Worm (Caenorhabditis elegans) whole organism, L1 larva: ENCODE data around the gene W02F12.8.
A peak's percentile ranks its signal among the peaks of the same experiment; 100 is the strongest.

ENCODE experiments used
- C16A3.4 ChIP-seq: fragments of 150-350 bp; optimal IDR thresholded peaks from 2 replicates; lab custom pipeline; 2014; ENCODE audit warnings: missing biosample characterization, missing genetic modification characterization
- C34B4.2 ChIP-seq: sonication (generic microtip); optimal IDR thresholded peaks from 2 replicates; lab custom pipeline; 2017; ENCODE audit warnings: mild to moderate bottlenecking, missing genetic modification characterization, missing compliant biosample characterization
- Y116A8C.19 ChIP-seq: sonication (generic microtip); optimal IDR thresholded peaks from 2 replicates; lab custom pipeline; 2016; ENCODE audit warnings: missing compliant biosample characterization, missing genetic modification characterization, borderline replicate concordance
- blmp-1 ChIP-seq: fragments of 150-350 bp; optimal IDR thresholded peaks from 2 replicates; lab custom pipeline; 2014; ENCODE audit warnings: missing biosample characterization, missing genetic modification characterization
- ceh-63 ChIP-seq: fragments of 200-800 bp; sonication (Bioruptor generic); optimal IDR thresholded peaks from 2 replicates; lab custom pipeline; 2018; ENCODE audit warnings: mild to moderate bottlenecking, missing genetic modification characterization, missing compliant biosample characterization
- efl-1 ChIP-seq, 4 experiments: fragments of 150-350 bp; optimal IDR thresholded peaks in 3 of 4; peaks in 1 of 4; 1 replicate in 1 of 4; 2 replicates in 3 of 4; lab custom pipeline; 2014; ENCODE audit warnings: missing biosample characterization in 2 of 4, missing genetic modification characterization in 2 of 4, missing genetic modification reagents in 2 of 4
- egl-27 ChIP-seq, 2 experiments: fragments of 150-350 bp in 1 of 2; sonication (generic microtip); optimal IDR thresholded peaks; 3 replicates each; lab custom pipeline; 2017 to 2018; ENCODE audit warnings: missing biosample characterization in 2 of 2, missing genetic modification characterization in 2 of 2, missing genetic modification reagents in 2 of 2
- elt-3 ChIP-seq, 6 experiments: fragments of 150-350 bp in 1 of 6; sonication (generic microtip); optimal IDR thresholded peaks; 2 replicates each; lab custom pipeline; 2017 to 2018; ENCODE audit warnings: missing biosample characterization in 6 of 6, missing genetic modification characterization in 6 of 6, inconsistent platforms in 1 of 6
- ets-5 ChIP-seq: fragments of 200-800 bp; sonication (Bioruptor generic); IDR thresholded peaks from 2 replicates; pipeline ENCODE4 v1.3.6; 2022; ENCODE audit warnings: missing genetic modification characterization, missing compliant biosample characterization
- fkh-4 ChIP-seq: sonication (generic microtip); optimal IDR thresholded peaks from 2 replicates; lab custom pipeline; 2016; ENCODE audit warnings: missing compliant biosample characterization, missing genetic modification characterization, borderline replicate concordance
- grh-1 ChIP-seq: fragments of 200-800 bp; sonication (Bioruptor generic); IDR thresholded peaks from 2 replicates; pipeline ENCODE4 v1.3.6; 2022; ENCODE audit warnings: missing genetic modification reagents, missing genetic modification characterization, missing compliant biosample characterization
- hlh-17 ChIP-seq: fragments of 200-800 bp; sonication (Bioruptor generic); optimal IDR thresholded peaks from 2 replicates; lab custom pipeline; 2018; ENCODE audit warnings: missing genetic modification characterization, mild to moderate bottlenecking, missing compliant biosample characterization, moderate library complexity, borderline replicate concordance
- irx-1 ChIP-seq: sonication (generic microtip); optimal IDR thresholded peaks from 2 replicates; lab custom pipeline; 2016; ENCODE audit warnings: missing genetic modification characterization, missing compliant biosample characterization
- isw-1 ChIP-seq: fragments of 200-800 bp; sonication (Bioruptor generic); IDR thresholded peaks from 2 replicates; pipeline ENCODE4 v1.3.6; 2022; ENCODE audit warnings: missing genetic modification characterization, missing compliant biosample characterization
- jun-1 ChIP-seq: fragments of 150-350 bp; optimal IDR thresholded peaks from 2 replicates; lab custom pipeline; 2014; ENCODE audit warnings: missing biosample characterization, missing genetic modification reagents, missing genetic modification characterization
- lin-14 ChIP-seq: fragments of 200-800 bp; sonication (Bioruptor generic); optimal IDR thresholded peaks from 2 replicates; lab custom pipeline; 2018; ENCODE audit warnings: mild to moderate bottlenecking, missing genetic modification characterization, moderate library complexity, missing compliant biosample characterization
- lin-35 ChIP-seq, 2 experiments: fragments of 150-350 bp; optimal IDR thresholded peaks; 2 replicates each; lab custom pipeline; 2014; ENCODE audit warnings: missing biosample characterization in 2 of 2, missing genetic modification characterization in 2 of 2, missing genetic modification reagents in 2 of 2
- lir-3 ChIP-seq: sonication (generic microtip); optimal IDR thresholded peaks from 2 replicates; lab custom pipeline; 2016; ENCODE audit warnings: mild to moderate bottlenecking, missing genetic modification characterization, moderate library complexity, missing compliant biosample characterization; ENCODE audit not compliant: poor library complexity
- mep-1 ChIP-seq: fragments of 150-350 bp; optimal IDR thresholded peaks from 2 replicates; lab custom pipeline; 2014; ENCODE audit warnings: missing biosample characterization, missing genetic modification characterization
- nhr-237 ChIP-seq: fragments of 150-350 bp; optimal IDR thresholded peaks from 2 replicates; lab custom pipeline; 2014; ENCODE audit warnings: missing biosample characterization, missing genetic modification characterization
- nhr-28 ChIP-seq: fragments of 150-350 bp; optimal IDR thresholded peaks from 2 replicates; lab custom pipeline; 2014; ENCODE audit warnings: missing biosample characterization, missing genetic modification characterization
- nhr-85 ChIP-seq: sonication (generic microtip); peaks from one replicate; lab custom pipeline; 2016; ENCODE audit warnings: missing genetic modification characterization, inconsistent platforms, missing compliant biosample characterization
- pag-3 ChIP-seq: sonication (generic microtip); optimal IDR thresholded peaks from 2 replicates; lab custom pipeline; 2017; ENCODE audit warnings: missing genetic modification characterization, mild to moderate bottlenecking, missing compliant biosample characterization, antibody characterized with exemption, borderline replicate concordance; ENCODE audit not compliant: insufficient read depth
- pqm-1 ChIP-seq: sonication (generic microtip); optimal IDR thresholded peaks from 3 replicates; lab custom pipeline; 2017; ENCODE audit warnings: missing biosample characterization, missing genetic modification characterization
- snu-23 ChIP-seq: sonication (generic microtip); optimal IDR thresholded peaks from 2 replicates; lab custom pipeline; 2016; ENCODE audit warnings: missing genetic modification characterization, missing compliant biosample characterization
- sox-4 ChIP-seq: sonication (generic microtip); optimal IDR thresholded peaks from 2 replicates; lab custom pipeline; 2016; ENCODE audit warnings: missing genetic modification characterization, missing compliant biosample characterization
- sptf-1 ChIP-seq: fragments of 150-350 bp; optimal IDR thresholded peaks from 2 replicates; lab custom pipeline; 2014; ENCODE audit warnings: missing biosample characterization, missing genetic modification characterization
- swsn-7 ChIP-seq: sonication (generic microtip); optimal IDR thresholded peaks from 2 replicates; lab custom pipeline; 2016; ENCODE audit warnings: missing genetic modification characterization, missing compliant biosample characterization
- ztf-11 ChIP-seq, 2 experiments: sonication (generic microtip); optimal IDR thresholded peaks; 2 replicates each; lab custom pipeline; 2016 to 2017; ENCODE audit warnings: missing genetic modification characterization in 2 of 2, missing biosample characterization in 1 of 2, missing compliant biosample characterization in 1 of 2

Gene W02F12.8

DNA sequence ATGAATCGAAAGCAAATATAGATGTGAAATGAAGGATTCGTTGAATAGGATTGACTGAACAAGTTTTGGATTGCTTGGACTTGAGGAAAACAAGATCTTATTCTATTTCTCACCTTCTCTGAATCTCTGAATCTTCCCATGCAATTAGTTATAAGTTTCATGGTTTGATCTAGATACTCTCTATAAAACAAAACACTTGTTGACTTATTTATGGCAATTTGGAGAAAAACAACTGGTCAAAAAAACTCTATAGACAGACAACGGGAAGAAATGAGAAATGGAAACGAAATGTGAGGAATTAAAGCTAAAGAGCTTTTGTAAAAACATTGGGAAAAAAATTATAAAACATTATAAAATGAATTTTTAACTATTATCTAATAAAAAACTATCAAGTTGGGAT, at the start of gene W02F12.8:
W02F12.8 (minus strand) TSS at position 101 of the 400 bp plus-strand sequence.
- no peak for TF ChIP-seq snu-23 (GFP tag; lab: Kevin White, UChicago)
- peak; percentile 8 for TF ChIP-seq blmp-1
- TF ChIP-seq, all 84 proteins: peak for 1

ce11 chrV:6736877-6737276, 42.3 kb upstream of the W02F12.8 start:
- TF ChIP-seq elt-3 (tag; optimal IDR thresholded peaks at IDR 0.05; lab: Kevin White, UChicago) (peak in 1 of 6 experiments; percentile 81), nhr-85 (tag; lab: Kevin White, UChicago) (peak; percentile 71), blmp-1 (peak; percentile 92), C16A3.4 (tag; lab: Kevin White, UChicago) (no peak), pag-3 (tag; lab: Kevin White, UChicago) (peak; percentile 35), lin-14 (GFP tag; lab: Kevin White, UChicago) (peak; percentile 42), irx-1 (tag; lab: Kevin White, UChicago) (no peak)

ce11 chrV:6736108-6736507, 41.5 kb upstream of the W02F12.8 start:
- TF ChIP-seq isw-1 (no peak), nhr-28 (tag; lab: Kevin White, UChicago) (no peak), nhr-85 (tag; lab: Kevin White, UChicago) (peak; percentile 63), lir-3 (tag; lab: Kevin White, UChicago) (no peak)

DNA sequence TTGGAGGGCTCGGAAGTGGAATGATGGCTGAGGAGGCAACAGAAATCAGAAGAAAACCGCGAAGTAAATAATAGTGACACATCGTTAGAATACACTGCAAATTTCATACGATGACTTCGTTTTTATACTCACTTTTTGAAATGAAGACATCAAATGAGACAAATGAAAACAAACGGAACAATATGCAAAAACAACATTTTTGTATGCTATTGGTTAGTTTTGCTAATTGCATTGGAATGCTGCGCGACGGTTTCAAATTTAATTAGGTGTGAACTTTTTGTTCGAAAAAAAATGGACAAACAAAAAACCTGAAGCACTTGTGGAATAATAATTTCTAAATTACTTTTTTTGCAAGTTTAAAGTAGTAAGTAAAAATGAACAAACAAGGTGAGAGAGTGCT, 38.4 kb upstream of the W02F12.8 start, which contains the start of gene grl-8:
grl-8 (minus strand) TSS at position 101 of the 400 bp plus-strand sequence.
- TF ChIP-seq sox-4 (tag; lab: Kevin White, UChicago) = no peak
- no peak for TF ChIP-seq ets-5 (GFP tag; lab: Robert Waterston, UW)
- TF ChIP-seq ceh-63 (GFP tag; lab: Kevin White, UChicago) = no peak
- no peak for TF ChIP-seq lin-35 (GFP tag; optimal IDR thresholded peaks at IDR 0.05; lab: Kevin White, UChicago)
- TF ChIP-seq jun-1 (tag; lab: Kevin White, UChicago) = no peak
- TF ChIP-seq egl-27 (tag; optimal IDR thresholded peaks at IDR 0.05; lab: Kevin White, UChicago) = no peak
- TF ChIP-seq mep-1 (tag; lab: Kevin White, UChicago) = no peak
- TF ChIP-seq swsn-7 (tag; lab: Kevin White, UChicago) = no peak

- TF ChIP-seq Y116A8C.19 (tag; lab: Kevin White, UChicago) (no peak), nhr-237 (no peak), blmp-1 (peak; percentile 24), pqm-1 (tag; lab: Kevin White, UChicago) (no peak), grh-1 (GFP tag; lab: Robert Waterston, UW) (no peak), efl-1 (optimal IDR thresholded peaks at IDR 0.05; lab: Kevin White, UChicago) (no peak), efl-1 (GFP tag; optimal IDR thresholded peaks at IDR 0.05 in 1 of 2; lab: Kevin White, UChicago) (peak in 1 of 2 experiments; percentile 53), lin-14 (GFP tag; lab: Kevin White, UChicago) (no peak), elt-3 (tag; optimal IDR thresholded peaks at IDR 0.05; lab: Kevin White, UChicago) (peak in 1 of 6 experiments; percentile 3)
These were observed 37.0 kb upstream of the W02F12.8 start, which contains the start of gene grl-9 for ce11 chrV:6731594-6731993. TSS of gene grl-9 (minus strand) at chrV:6731694.

- TF ChIP-seq hlh-17 (GFP tag; lab: Kevin White, UChicago) = no peak
- no peak for TF ChIP-seq fkh-4 (tag; lab: Kevin White, UChicago)
- TF ChIP-seq sptf-1 (tag; lab: Kevin White, UChicago) = no peak
- no peak for TF ChIP-seq swsn-7 (tag; lab: Kevin White, UChicago)
- no peak for TF ChIP-seq ztf-11 (tag; optimal IDR thresholded peaks at IDR 0.05; lab: Kevin White, UChicago)
- no peak for TF ChIP-seq C34B4.2 (tag; lab: Kevin White, UChicago)
- TF ChIP-seq mep-1 (tag; lab: Kevin White, UChicago) = no peak
These were observed 32.7 kb upstream of the W02F12.8 start, which contains the start of gene ZC487.1 for ce11 chrV:6727222-6727621. TSS of gene ZC487.1 (plus strand) at chrV:6727522.
